Fruit fly (Drosophila melanogaster) ovary, adult (tissue): ENCODE data around the gene Lk.

Source experiments
- CG17801 ChIP-seq: fragments of 200-800 bp; optimal IDR thresholded peaks from 2 replicates; lab custom pipeline; 2019; ENCODE audit warnings: missing biosample characterization, mild to moderate bottlenecking, missing genetic modification characterization, moderate library complexity; ENCODE audit not compliant: partially characterized antibody

Lk gene

DNA sequence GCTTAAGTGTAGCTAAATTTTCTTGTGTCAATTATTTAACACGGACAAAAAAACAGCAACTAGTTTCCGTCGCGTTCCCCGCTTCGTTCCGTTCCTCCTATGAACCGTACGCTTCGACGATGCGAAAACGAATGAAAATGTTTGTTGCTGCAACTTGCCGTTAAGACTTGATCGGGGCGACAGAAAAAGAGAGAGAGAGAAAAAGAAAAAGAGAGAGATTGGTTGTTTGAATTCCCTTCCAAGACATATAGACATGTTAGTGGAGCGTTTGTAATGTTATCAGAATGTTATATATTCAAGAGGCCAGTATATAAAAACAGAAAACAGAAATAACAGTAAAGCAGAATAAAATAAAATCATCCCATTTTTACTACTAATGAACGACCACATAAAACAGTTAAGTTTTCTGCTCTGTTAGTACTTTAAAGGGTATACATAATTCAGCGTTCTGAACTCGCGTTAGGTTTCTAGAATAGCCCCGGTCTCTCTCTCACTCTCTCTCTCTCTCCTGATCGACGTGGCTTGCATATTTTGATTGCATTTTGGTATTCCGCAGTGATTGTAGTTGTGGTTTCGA is 9.6 kb downstream of the Lk start, which contains the start of gene Gbs-70E:
Gene Gbs-70E, minus strand, starts transcription at position 137 of the 577 bp plus-strand sequence.
- peak; percentile 97 for TF ChIP-seq CG17801

DNA sequence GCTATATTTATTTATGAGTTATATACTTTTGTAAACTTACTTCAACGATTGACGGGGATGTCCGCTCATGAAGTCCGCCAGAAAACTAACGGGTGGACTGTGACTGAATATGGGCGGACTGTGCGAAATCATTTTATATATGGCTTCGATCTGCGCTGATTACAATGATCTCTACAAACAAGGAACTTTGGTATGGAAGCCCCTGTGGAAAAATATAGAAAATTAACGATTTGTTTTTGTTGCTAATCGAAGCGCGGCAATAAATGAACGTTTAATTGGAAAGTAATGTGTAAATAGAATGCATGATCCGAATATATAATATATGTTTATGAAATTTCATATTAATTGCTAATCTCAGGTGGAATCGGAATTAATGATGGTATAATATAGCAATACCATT is 10.6 kb downstream of the Lk start:
- TF ChIP-seq CG17801: no peak

DNA sequence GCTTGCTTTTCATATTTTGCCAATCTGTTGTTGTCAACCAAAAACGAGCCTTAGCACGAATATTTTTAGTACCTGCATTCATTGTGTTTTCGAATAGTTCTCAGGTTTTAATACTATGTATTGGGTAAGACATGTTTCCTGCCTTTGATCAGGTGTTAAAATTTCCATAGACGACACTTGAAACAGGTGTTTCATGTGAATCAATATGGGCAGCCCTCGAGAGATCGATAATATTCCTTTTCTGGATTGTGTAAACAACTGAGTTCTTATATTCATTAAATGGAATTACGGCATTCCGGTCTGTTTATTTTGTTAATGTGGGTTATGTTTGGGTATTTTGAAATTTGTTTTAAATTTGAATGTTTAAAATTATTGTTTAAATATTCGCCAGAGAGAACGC is 11.3 kb downstream of the Lk start:
- no peak for TF ChIP-seq CG17801

DNA sequence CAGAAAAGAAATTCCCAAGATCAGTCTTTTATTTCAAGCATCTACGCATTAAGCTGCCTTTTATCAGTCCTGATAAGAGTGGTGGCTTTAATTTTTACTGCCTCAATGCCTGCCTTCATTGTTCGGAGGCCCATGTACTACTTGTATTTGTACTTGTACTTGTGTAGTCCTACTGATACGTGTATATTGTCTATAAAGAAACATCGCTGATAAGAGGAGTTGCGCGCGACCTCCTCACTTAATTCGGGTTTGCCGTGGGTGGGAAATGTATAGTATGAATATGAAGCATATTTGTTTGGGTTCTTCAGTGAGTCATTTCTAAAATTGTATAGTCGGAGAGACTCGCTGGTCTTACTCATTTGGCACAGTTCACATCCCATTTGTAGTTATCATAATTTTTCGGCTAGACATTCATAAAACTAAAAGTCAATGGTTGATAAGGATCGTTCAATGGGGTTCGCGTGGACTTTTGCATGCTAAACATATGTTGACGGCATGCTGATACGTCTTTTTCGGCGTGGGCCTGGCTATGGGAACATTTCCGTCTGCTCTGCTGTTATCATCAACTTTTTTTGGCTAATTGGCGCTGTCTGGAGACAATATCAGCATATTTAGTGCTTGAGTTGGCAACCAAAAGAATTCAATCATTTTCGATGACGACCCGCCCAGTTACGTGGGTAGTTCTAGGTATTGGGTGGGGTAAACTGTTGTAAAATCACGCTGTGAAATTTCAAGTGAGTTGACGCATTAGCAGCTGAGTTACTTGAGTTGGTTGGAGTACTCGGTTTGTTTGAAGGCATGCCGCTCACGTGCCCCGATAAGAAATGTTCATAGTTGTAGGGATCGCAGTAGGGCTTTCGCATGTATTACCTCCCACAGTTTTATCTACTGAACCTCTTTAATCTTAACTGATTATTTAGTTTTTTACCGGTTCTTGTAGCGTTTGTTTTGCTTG is 12.5 kb downstream of the Lk start:
- no peak for TF ChIP-seq CG17801

DNA sequence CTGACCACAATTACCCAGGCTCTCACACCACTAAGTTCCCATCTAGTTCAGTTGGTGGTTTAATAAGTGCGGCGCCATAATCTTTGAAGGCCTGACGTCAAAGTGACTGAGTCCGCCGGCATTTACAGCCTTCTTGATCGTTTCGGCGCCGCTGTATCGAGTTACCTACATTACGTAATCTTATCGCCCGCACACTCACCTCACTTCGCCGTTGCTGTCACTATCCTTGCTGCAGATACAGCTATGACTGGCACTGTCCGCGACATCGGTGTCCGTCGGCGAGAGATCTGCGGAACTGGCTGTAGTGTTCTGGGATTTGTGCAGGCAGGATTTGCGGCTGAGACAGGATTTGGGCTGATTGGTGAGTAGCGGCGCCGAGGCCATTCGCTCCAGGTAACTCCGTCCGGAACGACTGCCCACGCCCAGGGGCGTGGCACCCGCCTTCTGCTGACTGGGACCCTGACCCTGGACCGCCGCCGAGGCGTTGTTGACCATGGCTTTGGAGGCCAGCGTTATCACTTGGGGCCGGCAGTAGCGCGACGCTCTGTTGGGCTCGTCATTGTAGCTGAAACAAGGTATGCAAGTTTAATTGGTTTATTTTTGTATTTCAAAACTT is 13.5 kb downstream of the Lk start:
- no peak for TF ChIP-seq CG17801

DNA sequence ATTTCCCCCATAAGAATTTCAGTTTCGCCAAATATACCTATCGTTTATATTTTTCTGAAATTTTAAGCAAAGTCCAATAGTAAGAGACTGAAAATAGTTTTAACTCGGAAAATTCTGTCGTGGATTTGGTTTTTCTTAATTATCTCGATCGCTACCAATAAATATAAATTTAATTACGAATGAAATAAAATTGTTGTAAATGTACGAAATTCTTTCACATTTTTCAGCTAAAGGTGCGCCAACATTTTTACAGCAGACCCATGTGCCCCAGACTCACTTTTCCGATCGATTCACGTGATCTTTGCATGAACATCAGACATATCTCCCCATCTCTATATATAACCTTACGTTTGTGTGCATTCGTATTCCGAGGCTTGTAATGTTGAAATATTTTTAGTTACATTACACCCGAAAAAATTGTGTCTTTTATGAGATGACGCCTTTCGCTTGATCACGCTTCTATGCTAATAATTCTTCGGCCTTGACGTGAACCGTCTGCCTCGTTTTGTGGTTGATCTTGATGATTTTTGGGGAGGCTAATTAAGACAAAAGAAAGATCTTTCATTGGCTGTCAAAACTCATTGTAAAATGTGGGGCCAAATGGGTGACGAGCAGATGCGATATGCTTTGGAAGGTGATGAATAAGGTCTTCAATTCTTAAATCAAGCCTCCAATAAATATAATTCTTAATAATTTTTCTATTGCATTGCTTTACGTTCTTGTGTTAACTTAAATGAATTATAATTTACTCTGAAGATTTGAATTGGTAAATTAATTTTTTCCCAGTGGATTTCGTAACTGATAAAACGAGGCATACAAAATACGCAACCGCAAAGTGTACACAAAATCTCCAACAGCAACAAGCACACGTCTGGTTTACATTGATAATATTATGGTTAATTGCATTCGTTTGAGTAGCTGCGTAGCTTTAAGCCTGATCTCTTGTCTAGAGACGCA is 15.3 kb downstream of the Lk start:
- TF ChIP-seq CG17801: no peak

DNA sequence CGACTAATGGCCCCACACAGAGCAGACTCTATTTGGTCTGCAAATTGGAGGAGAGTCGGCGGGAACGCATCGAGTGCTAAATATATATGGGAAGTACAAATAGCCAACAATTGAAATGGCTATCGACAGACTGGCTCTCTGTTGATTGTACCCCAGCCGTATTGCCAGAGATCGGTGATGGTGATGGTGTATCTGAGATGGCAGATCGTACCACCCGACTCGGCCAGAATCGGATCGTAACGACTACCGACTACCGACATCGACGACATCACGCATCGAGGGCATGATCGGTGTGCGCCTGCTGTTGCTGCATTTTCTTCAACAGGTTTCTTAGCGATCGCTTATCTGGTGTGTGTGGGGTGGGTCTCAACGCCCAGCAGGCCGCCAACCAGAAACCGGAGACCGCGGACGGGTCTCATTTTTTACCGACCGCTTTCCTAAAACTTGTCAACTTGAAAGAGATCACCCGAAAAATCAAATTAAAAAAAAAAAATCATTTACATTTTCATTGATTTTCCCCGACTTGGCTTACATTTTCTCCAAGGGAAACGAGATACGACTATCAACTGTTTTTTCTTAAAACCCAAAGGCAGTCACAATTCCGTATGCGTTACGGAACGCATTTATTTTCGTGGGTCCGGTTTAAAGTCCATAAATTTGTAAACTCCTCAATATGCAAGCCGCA is 16.5 kb downstream of the Lk start:
- TF ChIP-seq CG17801: no peak

DNA sequence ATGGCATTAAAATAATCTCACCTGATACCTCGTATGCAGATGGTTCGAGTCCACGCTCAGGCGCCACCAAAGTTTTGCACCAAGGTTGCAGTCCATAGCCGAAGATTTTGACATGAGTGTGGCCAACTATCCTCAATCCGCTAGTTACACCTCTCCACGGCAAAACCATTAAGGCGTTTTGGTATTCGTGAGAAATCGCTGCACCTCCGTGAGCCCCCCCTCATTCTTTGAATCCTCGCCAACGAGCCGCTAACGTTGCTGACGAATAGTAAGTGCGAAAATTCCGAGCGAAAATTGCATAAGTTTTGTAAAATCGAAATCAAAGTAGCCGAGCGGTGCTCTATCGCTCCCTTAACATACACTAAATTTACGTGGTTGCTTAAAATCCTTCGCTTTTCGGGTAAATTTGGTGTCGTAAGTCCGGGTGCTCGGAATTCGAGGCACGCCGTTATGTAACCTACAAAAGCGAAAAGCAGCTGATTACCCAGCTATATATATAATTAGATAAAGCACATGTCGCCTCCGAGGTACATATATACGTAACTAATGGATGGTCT is 23.1 kb downstream of the Lk start, which contains the start of gene Mpcp2:
Gene Mpcp2, plus strand, starts transcription at position 217 of the 557 bp plus-strand sequence.
- TF ChIP-seq CG17801: peak; percentile 65

DNA sequence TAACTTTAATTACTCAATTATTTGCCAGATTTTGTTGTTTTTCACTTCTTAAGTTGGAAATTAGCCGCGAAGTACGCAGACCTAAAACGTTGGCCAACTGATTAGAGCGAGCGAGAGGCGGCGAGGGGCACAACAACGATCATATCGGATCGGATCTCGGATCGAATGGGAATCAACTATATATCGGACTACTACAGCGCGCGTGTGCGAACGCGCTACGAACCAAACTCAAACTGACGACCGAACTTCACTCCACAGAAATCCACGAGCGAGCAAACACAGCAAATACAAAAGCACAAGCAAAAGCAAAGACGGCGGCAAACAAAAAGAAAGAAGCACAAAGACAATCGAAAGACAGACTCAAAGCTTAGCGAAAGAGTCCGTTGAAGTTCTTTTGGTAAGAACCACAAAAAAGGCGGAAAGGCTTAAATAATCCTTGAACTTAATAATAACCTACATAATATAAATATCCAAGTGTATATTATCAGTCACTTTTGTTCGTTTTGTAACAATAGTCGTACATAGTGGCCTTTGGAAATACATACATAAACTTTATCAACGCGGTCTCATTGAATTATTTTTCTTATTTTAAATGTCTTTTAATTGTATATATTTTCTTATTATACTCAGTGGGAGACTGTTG is 24.4 kb downstream of the Lk start, which contains the start of the genes bbg and CG43246:
Gene bbg, minus strand, starts transcription at position 235 of the 643 bp plus-strand sequence.
Gene CG43246, plus strand, starts transcription at position 593 of the 643 bp plus-strand sequence.
- TF ChIP-seq CG17801: no peak

DNA sequence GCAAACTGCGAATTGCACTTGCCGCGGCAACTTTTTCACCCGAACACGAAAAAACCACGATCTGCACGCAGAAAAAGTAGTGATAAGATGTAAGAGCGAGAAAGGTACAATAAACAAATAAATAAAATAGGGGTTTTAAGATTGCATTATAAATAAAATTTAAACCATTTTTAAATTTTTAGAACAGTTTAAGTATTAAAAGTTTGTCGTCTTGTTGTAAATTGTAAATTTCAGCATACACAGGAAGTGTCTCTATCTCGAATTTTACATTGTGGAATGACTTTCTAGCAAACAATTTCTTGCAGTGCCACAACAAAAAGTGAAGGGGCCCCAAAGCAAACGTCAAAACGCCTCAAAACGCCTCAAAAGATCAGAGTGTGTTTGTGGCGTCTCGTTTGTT is 25.9 kb downstream of the Lk start:
- no peak for TF ChIP-seq CG17801

DNA sequence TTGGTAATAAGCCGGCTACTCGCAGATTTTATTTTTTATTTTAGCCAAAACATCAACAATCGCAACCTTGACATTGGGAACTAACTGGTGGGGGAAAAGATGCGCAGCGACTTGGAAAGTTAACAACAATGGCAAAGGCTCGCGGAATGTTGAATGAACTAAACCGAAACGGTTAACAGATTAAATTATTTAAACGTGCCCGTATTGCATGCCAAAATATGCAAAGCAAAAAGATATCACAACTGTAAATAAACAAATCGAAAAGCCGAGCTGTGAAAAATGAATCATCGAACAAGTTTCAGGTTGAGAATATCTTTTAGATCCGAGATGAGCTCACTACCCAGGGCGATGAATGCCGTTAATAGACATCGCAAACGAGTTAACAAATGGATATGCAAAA is 27.5 kb downstream of the Lk start:
- no peak for TF ChIP-seq CG17801

DNA sequence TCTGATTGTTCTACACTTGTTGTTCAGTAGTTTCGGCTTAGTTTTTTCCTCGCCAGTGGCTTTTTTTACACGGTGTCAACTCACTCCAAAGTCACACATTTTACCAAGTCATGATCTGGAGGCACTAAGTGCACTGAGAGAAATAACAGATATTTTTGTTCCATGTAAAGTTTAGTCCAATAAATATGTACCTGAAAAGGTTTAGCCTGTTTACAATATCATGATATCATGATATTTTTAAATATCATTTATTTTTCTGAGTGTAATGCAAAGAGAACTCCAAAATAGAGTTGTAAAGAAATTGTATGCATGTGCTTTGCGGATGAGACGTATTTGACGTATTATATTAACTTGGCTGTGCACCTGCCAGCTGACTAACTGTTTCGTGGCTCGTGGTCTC is 28.8 kb downstream of the Lk start:
- no peak for TF ChIP-seq CG17801

DNA sequence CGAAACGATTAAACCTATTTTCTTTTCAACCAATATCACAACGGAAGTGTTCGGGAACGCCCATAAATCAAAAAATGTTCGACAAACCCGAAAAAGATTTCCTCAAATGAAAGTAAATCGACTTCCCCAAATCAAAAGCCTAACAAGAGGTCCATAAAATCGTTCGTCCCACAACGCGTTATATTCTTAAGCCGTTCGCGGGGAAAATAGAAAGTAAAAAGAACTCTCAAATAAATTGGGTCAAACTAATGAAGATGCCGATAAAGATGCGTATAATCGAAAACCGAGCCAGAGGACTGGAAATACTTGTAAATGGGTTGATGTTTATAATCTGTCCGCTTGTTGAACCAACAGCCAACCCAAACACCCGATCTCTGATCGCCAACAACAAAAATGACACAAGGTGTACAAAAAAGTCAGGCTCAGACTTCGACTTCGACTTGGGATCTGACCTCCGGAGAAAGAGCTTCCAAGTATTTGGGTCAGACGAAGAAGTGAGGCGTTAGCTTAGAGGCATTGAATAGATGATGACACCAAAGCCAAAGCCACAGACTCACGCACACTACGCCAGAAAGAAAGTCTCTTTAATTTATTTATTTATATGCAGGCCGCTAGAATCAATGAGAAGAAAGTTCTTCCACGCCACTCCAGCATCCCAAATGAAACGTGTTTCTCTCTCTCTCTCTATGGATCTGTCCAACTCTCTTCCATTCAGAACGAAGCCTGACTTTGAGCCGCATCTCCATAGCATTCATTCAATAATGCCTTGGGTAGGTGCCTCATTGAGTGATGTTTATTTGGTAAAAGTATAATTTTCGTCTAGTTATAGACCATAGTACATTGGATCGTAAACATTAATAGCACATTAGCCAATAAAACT is 37.8 kb downstream of the Lk start:
- TF ChIP-seq CG17801: no peak

DNA sequence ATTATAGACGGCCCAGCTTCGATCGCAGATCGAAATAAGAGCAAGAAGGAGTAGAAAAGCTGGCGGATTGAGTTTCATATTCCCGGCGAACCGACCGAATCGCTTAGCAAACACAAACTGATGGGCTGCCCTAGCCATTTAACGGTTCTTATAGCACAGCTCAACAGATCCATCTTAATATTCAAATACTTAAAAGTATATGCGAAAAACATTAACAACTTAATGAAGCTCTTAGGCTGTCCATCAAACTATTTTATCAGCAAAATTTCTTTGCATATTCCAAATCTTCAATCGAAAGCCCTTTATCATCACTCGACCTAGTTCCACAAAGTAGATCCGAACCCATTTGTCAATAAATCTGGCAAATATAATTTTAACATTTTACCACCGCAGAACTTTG is 39.0 kb downstream of the Lk start, which contains the start of gene CG4613:
Gene CG4613, minus strand, starts transcription at position 101 of the 400 bp plus-strand sequence.
- no peak for TF ChIP-seq CG17801
